Fruit fly (Drosophila melanogaster): ENCODE results near the gene CG15545.

The CG15545 gene

dm6 chr3R:30870317-30870878 lies 1.8 kb downstream of the CG15545 start (continued):
- no peak for TF ChIP-seq CG6254 (GFP tag; optimal IDR thresholded peaks at IDR 0.05)
- no peak for TF ChIP-seq Max (GFP tag; optimal IDR thresholded peaks at IDR 0.05)
- no peak for TF ChIP-seq Sry-β (GFP tag; optimal IDR thresholded peaks at IDR 0.05)
- TF ChIP-seq CG15601 (tag; optimal IDR thresholded peaks at IDR 0.05) = no peak
- no peak for TF ChIP-seq esg (GFP tag; conservative IDR thresholded peaks at IDR 0.05)
- TF ChIP-seq Hsf (GFP tag; optimal IDR thresholded peaks at IDR 0.05) = no peak
- TF ChIP-seq Dip2 (GFP tag; IDR thresholded peaks at IDR 0.05) = no peak
- no peak for TF ChIP-seq disco-r (GFP tag; optimal IDR thresholded peaks at IDR 0.05)
- no peak for TF ChIP-seq CG12219 (GFP tag; optimal IDR thresholded peaks at IDR 0.05)
- TF ChIP-seq CG7928 (GFP tag; optimal IDR thresholded peaks at IDR 0.05) = no peak
- TF ChIP-seq ase (GFP tag; IDR thresholded peaks at IDR 0.05) = no peak
- TF ChIP-seq Ets97D (GFP tag; optimal IDR thresholded peaks at IDR 0.05) = peak; percentile 8
- no peak for TF ChIP-seq pho (GFP tag; optimal IDR thresholded peaks at IDR 0.05)
- no peak for TF ChIP-seq Sin3A (optimal IDR thresholded peaks at IDR 0.05)
- TF ChIP-seq lilli (GFP tag; optimal IDR thresholded peaks at IDR 0.05) = no peak
- TF ChIP-seq CG11695 (GFP tag; IDR thresholded peaks at IDR 0.05) = no peak
- TF ChIP-seq CG10959 (GFP tag; IDR thresholded peaks at IDR 0.05) = no peak
- peak; percentile 16 for TF ChIP-seq Lhr (GFP tag; optimal IDR thresholded peaks at IDR 0.05)
- TF ChIP-seq zen (tag; optimal IDR thresholded peaks at IDR 0.05) = no peak
- no peak for TF ChIP-seq CG12299 (tag; optimal IDR thresholded peaks at IDR 0.05)
- peak; percentile 53 for TF ChIP-seq stwl (tag; optimal IDR thresholded peaks at IDR 0.05)
- no peak for TF ChIP-seq unpg (GFP tag; optimal IDR thresholded peaks at IDR 0.05)
- no peak for TF ChIP-seq Hmr (GFP tag; optimal IDR thresholded peaks at IDR 0.05)
- no peak for TF ChIP-seq Poxn (GFP tag; IDR thresholded peaks at IDR 0.05)
- TF ChIP-seq CG10366 (GFP tag; IDR thresholded peaks at IDR 0.05) = no peak
- TF ChIP-seq HmgD (GFP tag; optimal IDR thresholded peaks at IDR 0.05) = no peak
- TF ChIP-seq gem (tag; optimal IDR thresholded peaks at IDR 0.05) = peak; percentile 15
- TF ChIP-seq mld (GFP tag; IDR thresholded peaks at IDR 0.05; ENCODE audit: partially characterized antibody) = no peak
- TF ChIP-seq hbn (GFP tag; IDR thresholded peaks at IDR 0.05; ENCODE audit: partially characterized antibody) = no peak
- no peak for TF ChIP-seq Scr (GFP tag; IDR thresholded peaks at IDR 0.05; ENCODE audit: partially characterized antibody)
- no peak for TF ChIP-seq cato (GFP tag; optimal IDR thresholded peaks at IDR 0.05; ENCODE audit: borderline replicate concordance)
- peak; percentile 34; the same call in 1 of the 2 replicates for TF ChIP-seq CG42726 (GFP tag; IDR thresholded peaks at IDR 0.05; ENCODE audit: partially characterized antibody)
- no peak for TF ChIP-seq CG8944 (GFP tag; optimal IDR thresholded peaks at IDR 0.05)
- TF ChIP-seq CG12071 (GFP tag; optimal IDR thresholded peaks at IDR 0.05) = no peak
- TF ChIP-seq fu2 (GFP tag; optimal IDR thresholded peaks at IDR 0.05) = no peak
- no peak for TF ChIP-seq eve (GFP tag; optimal IDR thresholded peaks at IDR 0.05)
- TF ChIP-seq CG31224 (GFP tag; IDR thresholded peaks at IDR 0.05) = no peak
- no peak for TF ChIP-seq chn (GFP tag; optimal IDR thresholded peaks at IDR 0.05)
- TF ChIP-seq Ets65A (GFP tag) = peak; percentile 66
- no peak for TF ChIP-seq CG4404 (GFP tag; IDR thresholded peaks at IDR 0.05)
- no peak for TF ChIP-seq exex (tag; optimal IDR thresholded peaks at IDR 0.05)
- peak; percentile 43 for TF ChIP-seq CG11504 (tag; optimal IDR thresholded peaks at IDR 0.05)
- no peak for TF ChIP-seq sens-2 (GFP tag; IDR thresholded peaks at IDR 0.05)
- TF ChIP-seq Asciz (GFP tag; optimal IDR thresholded peaks at IDR 0.05) = no peak
- no peak for TF ChIP-seq CG43689 (GFP tag; IDR thresholded peaks at IDR 0.05)
- TF ChIP-seq CG10431 (GFP tag; optimal IDR thresholded peaks at IDR 0.05) = no peak
- no peak for TF ChIP-seq CG17612 (GFP tag; IDR thresholded peaks at IDR 0.05)
- TF ChIP-seq CG4360 (GFP tag; IDR thresholded peaks at IDR 0.05) = no peak
- no peak for TF ChIP-seq CG30020 (tag; optimal IDR thresholded peaks at IDR 0.05)
- TF ChIP-seq CG2712 (tag; optimal IDR thresholded peaks at IDR 0.05) = no peak
- no peak for TF ChIP-seq Fer2 (tag; optimal IDR thresholded peaks at IDR 0.05)
